Worm (Caenorhabditis elegans): Measurements from ENCODE around the gene Y41D4A.4.

Y41D4A.4 gene

DNA sequence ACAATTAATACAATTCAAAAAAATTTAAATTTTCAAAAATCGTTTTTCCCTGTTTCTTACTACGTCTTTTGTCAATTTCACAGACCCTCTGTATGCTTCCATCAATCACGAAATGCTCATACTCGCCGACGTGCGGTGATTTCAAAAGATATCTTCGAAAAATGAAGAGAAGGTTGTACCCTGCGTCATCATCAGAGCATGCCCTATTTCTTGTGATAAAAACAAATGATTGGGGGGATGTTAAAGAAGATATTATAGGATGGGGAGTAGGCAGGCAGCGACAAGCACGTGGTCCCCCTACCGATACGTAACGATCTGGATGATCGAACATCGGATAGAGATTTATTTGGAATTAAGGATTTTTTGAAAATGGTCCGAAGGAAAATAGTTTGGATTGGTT, 12.8 kb downstream of the Y41D4A.4 start:
- TF ChIP-seq snu-23 (GFP tag; optimal IDR thresholded peaks at IDR 0.05) (peak; percentile 30), rnt-1 (tag; optimal IDR thresholded peaks at IDR 0.05) (peak; percentile 77), lsy-2 (tag; optimal IDR thresholded peaks at IDR 0.05) (peak; percentile 15 to 45), ztf-4 (tag; optimal IDR thresholded peaks at IDR 0.05) (peak; percentile 16), nhr-20 (tag; optimal IDR thresholded peaks at IDR 0.05) (peak; percentile 3), mdl-1 (tag; optimal IDR thresholded peaks at IDR 0.05) (peak in 1 of 2 experiments; percentile 38), ceh-88 (GFP tag; IDR thresholded peaks at IDR 0.05) (no peak), aha-1 (tag; optimal IDR thresholded peaks at IDR 0.05) (no peak), nhr-19 (GFP tag; conservative IDR thresholded peaks at IDR 0.05) (peak; percentile 33), nhr-71 (tag; optimal IDR thresholded peaks at IDR 0.05) (peak; percentile 63), lin-14 (GFP tag; optimal IDR thresholded peaks at IDR 0.05) (peak; percentile 44), sptf-1 (tag; optimal IDR thresholded peaks at IDR 0.05) (no peak), fkh-8 (tag; optimal IDR thresholded peaks at IDR 0.05) (no peak)

DNA sequence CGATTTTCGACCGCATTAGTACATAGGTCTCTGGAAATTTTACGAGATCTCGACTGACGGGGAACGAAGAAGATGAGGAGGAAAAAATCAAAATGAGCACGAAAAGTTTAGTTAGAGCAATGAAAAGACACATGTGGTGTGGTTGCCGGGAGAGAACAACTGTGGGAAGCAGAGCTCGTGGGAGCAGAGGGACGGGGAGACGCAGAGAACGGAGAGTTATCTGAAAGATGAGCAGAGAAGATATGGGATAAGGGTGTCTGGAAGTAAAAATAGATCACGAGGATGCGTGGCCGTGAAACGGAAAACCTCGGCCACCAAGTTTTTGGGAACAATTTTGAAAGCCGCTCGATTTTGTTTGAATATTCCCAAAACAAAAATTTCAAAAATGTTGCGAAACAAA, 15.8 kb downstream of the Y41D4A.4 start, which contains the start of gene Y41D4A.7:
Y41D4A.7 (minus strand) TSS at position 18 of the 400 bp plus-strand sequence.
- peak; percentile 47 to 49 for TF ChIP-seq lsy-2 (tag; optimal IDR thresholded peaks at IDR 0.05)
- TF ChIP-seq nhr-19 (GFP tag; conservative IDR thresholded peaks at IDR 0.05) = peak; percentile 54
- peak; percentile 38 for TF ChIP-seq lir-3 (tag; optimal IDR thresholded peaks at IDR 0.05; ENCODE audit: poor library complexity)
- peak; percentile 16 for TF ChIP-seq tbx-2 (tag; optimal IDR thresholded peaks at IDR 0.05)
- peak; percentile 20 for TF ChIP-seq lin-13 (GFP tag; optimal IDR thresholded peaks at IDR 0.05)
- TF ChIP-seq efl-1 (optimal IDR thresholded peaks at IDR 0.05) = peak in 1 of 2 experiments; percentile 14
- peak in 1 of 2 experiments; percentile 12 for TF ChIP-seq efl-1 (GFP tag; optimal IDR thresholded peaks at IDR 0.05 in 1 of 2)
- TF ChIP-seq ztf-11 (tag; optimal IDR thresholded peaks at IDR 0.05) = no peak
- TF ChIP-seq unc-130 (tag; optimal IDR thresholded peaks at IDR 0.05) = peak; percentile 46
- TF ChIP-seq nhr-47 (tag; optimal IDR thresholded peaks at IDR 0.05) = no peak
- TF ChIP-seq nhr-20 (tag; optimal IDR thresholded peaks at IDR 0.05) = peak; percentile 27
- TF ChIP-seq mef-2 (tag; optimal IDR thresholded peaks at IDR 0.05) = no peak
- no peak for TF ChIP-seq fkh-8 (tag; optimal IDR thresholded peaks at IDR 0.05)
- no peak for TF ChIP-seq hpl-2 (GFP tag; optimal IDR thresholded peaks at IDR 0.05)
- TF ChIP-seq nhr-12 (tag; optimal IDR thresholded peaks at IDR 0.05) = no peak
- no peak for TF ChIP-seq jun-1 (tag; optimal IDR thresholded peaks at IDR 0.05)
- TF ChIP-seq unc-98 (GFP tag; IDR thresholded peaks at IDR 0.05) = peak; percentile 35; the same call in 1 of the 2 replicates
- no peak for TF ChIP-seq nhr-77 (tag; optimal IDR thresholded peaks at IDR 0.05)
- TF ChIP-seq mdl-1 (tag; optimal IDR thresholded peaks at IDR 0.05) = peak in 1 of 2 experiments; percentile 36
- no peak for TF ChIP-seq ceh-63 (GFP tag; optimal IDR thresholded peaks at IDR 0.05)
- peak; percentile 16 for TF ChIP-seq ceh-90 (tag; optimal IDR thresholded peaks at IDR 0.05)
- peak; percentile 88 for TF ChIP-seq rnt-1 (tag; optimal IDR thresholded peaks at IDR 0.05)
- TF ChIP-seq sup-37 (GFP tag; optimal IDR thresholded peaks at IDR 0.05) = no peak
- TF ChIP-seq swsn-7 (tag; optimal IDR thresholded peaks at IDR 0.05) = peak; percentile 13
- TF ChIP-seq isw-1 (GFP tag; IDR thresholded peaks at IDR 0.05) = no peak
- peak; percentile 57 for TF ChIP-seq lin-14 (GFP tag; optimal IDR thresholded peaks at IDR 0.05)
- TF ChIP-seq nhr-71 (tag; optimal IDR thresholded peaks at IDR 0.05) = peak; percentile 74
- TF ChIP-seq dsc-1 (tag; optimal IDR thresholded peaks at IDR 0.05) = peak; percentile 46
- TF ChIP-seq snu-23 (GFP tag; optimal IDR thresholded peaks at IDR 0.05) = peak; percentile 49
- peak; percentile 22 for TF ChIP-seq xbp-1 (tag; optimal IDR thresholded peaks at IDR 0.05)

DNA sequence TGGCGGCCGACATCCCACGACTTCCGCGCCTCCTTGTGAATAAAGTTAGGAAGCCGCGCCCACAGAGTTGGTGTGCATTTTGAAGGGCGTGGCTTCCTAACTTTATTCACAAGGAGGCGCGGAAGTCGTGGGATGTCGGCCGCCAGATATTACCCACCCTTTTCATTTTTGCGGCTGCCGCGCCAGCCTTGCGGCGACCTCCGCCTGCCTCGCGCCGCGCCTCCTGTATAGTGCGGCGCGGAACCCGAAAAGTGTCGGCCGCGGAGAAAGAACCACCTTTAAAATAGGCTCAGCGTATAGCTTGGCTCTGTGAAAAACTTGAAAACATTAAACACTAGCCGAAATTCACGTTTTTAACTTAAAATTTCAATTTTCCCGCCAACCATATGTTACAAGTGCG, 17.7 kb downstream of the Y41D4A.4 start:
- TF ChIP-seq F16B12.6 (tag; optimal IDR thresholded peaks at IDR 0.05) (no peak), nhr-84 (tag; optimal IDR thresholded peaks at IDR 0.05) (no peak)

DNA sequence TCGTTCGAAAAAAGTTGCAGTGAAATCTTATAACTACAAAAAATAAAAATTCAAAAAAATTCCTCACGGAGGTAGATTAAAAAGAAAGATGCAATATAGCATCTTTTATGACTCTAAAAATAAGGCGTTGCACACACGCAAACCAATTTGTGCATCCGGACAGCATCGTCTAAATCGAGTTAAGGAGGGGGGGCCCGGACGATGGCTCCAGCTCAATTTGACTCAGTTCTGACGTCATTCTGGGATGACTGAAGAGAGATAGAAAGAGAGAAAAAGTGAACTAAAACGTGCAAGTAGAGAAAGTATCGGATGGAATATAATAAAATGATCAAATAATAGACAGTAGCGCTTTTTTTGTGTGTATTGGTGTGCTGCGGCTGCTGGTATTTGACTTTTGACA, 20.2 kb downstream of the Y41D4A.4 start:
- TF ChIP-seq ces-1 (GFP tag; optimal IDR thresholded peaks at IDR 0.05) (peak; percentile 93), snu-23 (GFP tag; optimal IDR thresholded peaks at IDR 0.05) (peak; percentile 27), C04F5.9 (tag; optimal IDR thresholded peaks at IDR 0.05) (no peak), swsn-7 (tag; optimal IDR thresholded peaks at IDR 0.05) (peak; percentile 33), ztf-4 (tag; optimal IDR thresholded peaks at IDR 0.05) (no peak), ceh-82 (tag; optimal IDR thresholded peaks at IDR 0.05) (peak in 2 of 3 experiments; percentile 16 to 30), F16B12.6 (tag; optimal IDR thresholded peaks at IDR 0.05) (no peak), lin-14 (GFP tag; optimal IDR thresholded peaks at IDR 0.05) (peak; percentile 94), egl-13 (tag; optimal IDR thresholded peaks at IDR 0.05) (peak; percentile 21), ceh-63 (GFP tag; optimal IDR thresholded peaks at IDR 0.05) (no peak), fkh-10 (GFP tag; optimal IDR thresholded peaks at IDR 0.05) (peak; percentile 41), efl-1 (optimal IDR thresholded peaks at IDR 0.05) (no peak), efl-1 (GFP tag; optimal IDR thresholded peaks at IDR 0.05 in 1 of 2) (no peak), nhr-47 (tag; optimal IDR thresholded peaks at IDR 0.05) (peak; percentile 55), ceh-8 (GFP tag; optimal IDR thresholded peaks at IDR 0.05) (peak; percentile 31), unc-30 (tag; optimal IDR thresholded peaks at IDR 0.05) (no peak), lin-35 (GFP tag; optimal IDR thresholded peaks at IDR 0.05) (peak in 1 of 2 experiments; percentile 5), mep-1 (tag; optimal IDR thresholded peaks at IDR 0.05) (peak; percentile 23), nhr-71 (tag; optimal IDR thresholded peaks at IDR 0.05) (peak; percentile 63), tbx-2 (tag; optimal IDR thresholded peaks at IDR 0.05) (peak; percentile 46), xbp-1 (tag; optimal IDR thresholded peaks at IDR 0.05) (peak; percentile 22), lsy-2 (tag; optimal IDR thresholded peaks at IDR 0.05) (peak; percentile 3 to 36)
